Worm (Caenorhabditis elegans): ENCODE measurements around the gene srg-65.
A peak's percentile ranks its signal among the peaks of the same experiment; 100 is the strongest.

The srg-65 gene

DNA sequence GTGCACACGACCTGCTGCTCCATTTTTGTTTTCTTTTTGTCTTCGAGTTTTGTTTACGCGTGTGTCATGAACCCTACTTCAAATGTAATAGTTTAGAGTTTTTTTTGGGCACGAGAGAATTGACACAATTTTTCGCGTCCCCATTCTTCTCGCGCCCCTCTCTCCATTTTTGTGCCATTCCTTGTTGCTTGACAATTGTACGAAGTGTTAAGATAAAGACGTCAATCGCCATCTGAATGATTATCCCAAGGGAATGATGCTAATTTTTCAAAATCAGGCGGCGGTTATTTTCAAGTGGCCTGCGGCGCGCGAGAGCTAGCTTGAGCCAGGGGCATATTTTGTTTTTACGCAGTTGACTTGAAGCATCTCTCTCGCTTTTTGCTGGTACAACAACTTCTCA lies 42.4 kb downstream of the srg-65 start:
- TF ChIP-seq nfya-1 (tag; optimal IDR thresholded peaks at IDR 0.05; ENCODE audit: insufficient read depth) (peak; percentile 15), lin-39 (tag; optimal IDR thresholded peaks at IDR 0.05) (peak; percentile 46), skn-1 (tag; optimal IDR thresholded peaks at IDR 0.05) (no peak)

DNA sequence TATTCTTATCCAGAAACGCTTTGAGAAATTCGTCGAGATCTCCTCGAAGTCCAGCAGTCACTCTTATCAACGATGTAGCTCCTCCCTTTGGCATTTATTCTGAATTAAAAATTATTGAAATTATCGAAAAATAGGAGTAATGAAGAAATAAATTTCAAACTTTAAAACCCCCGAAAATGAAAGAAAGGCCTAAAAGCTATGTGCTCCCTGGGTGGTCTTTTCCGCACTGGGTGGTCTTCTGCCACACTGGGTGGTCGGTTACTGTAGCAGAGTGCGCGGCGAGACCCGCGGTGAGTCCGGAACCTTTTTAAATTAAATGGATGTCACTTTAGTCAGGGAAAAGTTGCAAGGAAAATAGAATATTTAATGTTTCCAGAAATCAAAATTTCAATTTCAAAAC lies 45.7 kb downstream of the srg-65 start, which contains the start of gene snpc-1.3:
snpc-1.3 (minus strand) TSS at position 101 of the 400 bp plus-strand sequence.
- no peak for TF ChIP-seq ZK546.5 (tag; optimal IDR thresholded peaks at IDR 0.05)
- TF ChIP-seq jun-1 (tag; optimal IDR thresholded peaks at IDR 0.05): no peak
- no peak for TF ChIP-seq egl-27 (tag; optimal IDR thresholded peaks at IDR 0.05)
- no peak for TF ChIP-seq eor-1 (tag; optimal IDR thresholded peaks at IDR 0.05)
- no peak for TF ChIP-seq pha-4 (tag; optimal IDR thresholded peaks at IDR 0.05)
- TF ChIP-seq elt-2 (tag; optimal IDR thresholded peaks at IDR 0.05): no peak
- TF ChIP-seq lin-15B (tag; optimal IDR thresholded peaks at IDR 0.05): no peak
- no peak for TF ChIP-seq ceh-82 (tag; optimal IDR thresholded peaks at IDR 0.05)
- TF ChIP-seq nhr-76 (tag; optimal IDR thresholded peaks at IDR 0.05): no peak
- no peak for TF ChIP-seq unc-39 (tag; optimal IDR thresholded peaks at IDR 0.05)
- TF ChIP-seq elt-3 (tag; optimal IDR thresholded peaks at IDR 0.05): no peak
- no peak for TF ChIP-seq daf-12 (tag; optimal IDR thresholded peaks at IDR 0.05)
- TF ChIP-seq nfya-1 (tag; optimal IDR thresholded peaks at IDR 0.05; ENCODE audit: insufficient read depth): no peak
- TF ChIP-seq ceh-28 (tag; optimal IDR thresholded peaks at IDR 0.05): no peak
- no peak for TF ChIP-seq skn-1 (tag; optimal IDR thresholded peaks at IDR 0.05)
- TF ChIP-seq hmg-11 (tag; optimal IDR thresholded peaks at IDR 0.05): no peak
- no peak for TF ChIP-seq pqm-1 (tag; optimal IDR thresholded peaks at IDR 0.05)
- no peak for TF ChIP-seq elt-1 (tag; optimal IDR thresholded peaks at IDR 0.05)
- TF ChIP-seq unc-62 (GFP tag; optimal IDR thresholded peaks at IDR 0.05): no peak

DNA sequence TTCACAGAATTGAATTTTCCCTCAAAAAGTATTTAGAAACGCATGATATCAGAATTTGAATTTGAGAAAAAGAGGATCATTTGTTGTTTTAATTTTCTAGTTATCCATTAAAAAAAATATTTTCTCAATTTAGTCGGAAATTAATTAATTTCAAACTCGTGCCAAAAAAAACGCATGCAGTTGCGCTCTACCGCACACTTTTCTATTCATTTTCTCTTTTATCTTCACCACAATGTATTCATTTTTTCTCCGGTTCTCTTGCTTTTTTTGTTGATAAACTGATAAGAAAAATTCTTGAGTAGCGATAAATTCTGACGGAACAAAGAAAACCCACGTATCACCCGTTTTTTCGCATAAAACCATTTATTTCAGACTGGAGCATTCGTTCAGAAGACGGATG lies 51.7 kb downstream of the srg-65 start, which contains the start of gene acl-6:
acl-6 (plus strand) TSS at position 367 of the 400 bp plus-strand sequence.
- TF ChIP-seq nhr-67 (tag; optimal IDR thresholded peaks at IDR 0.05): no peak
- no peak for TF ChIP-seq egl-5 (tag; optimal IDR thresholded peaks at IDR 0.05)
- peak; percentile 84 for TF ChIP-seq pha-4 (tag; optimal IDR thresholded peaks at IDR 0.05)
- TF ChIP-seq nfya-1 (tag; optimal IDR thresholded peaks at IDR 0.05; ENCODE audit: insufficient read depth): peak; percentile 28
- TF ChIP-seq nhr-23 (tag; optimal IDR thresholded peaks at IDR 0.05): peak; percentile 37
- TF ChIP-seq elt-2 (tag; optimal IDR thresholded peaks at IDR 0.05): peak; percentile 99
- TF ChIP-seq pqm-1 (tag; optimal IDR thresholded peaks at IDR 0.05): peak; percentile 99
- no peak for TF ChIP-seq unc-62 (GFP tag; optimal IDR thresholded peaks at IDR 0.05)
- no peak for TF ChIP-seq fkh-2 (tag; optimal IDR thresholded peaks at IDR 0.05)
- peak; percentile 61 for TF ChIP-seq lin-15B (tag; optimal IDR thresholded peaks at IDR 0.05)
- TF ChIP-seq elt-3 (tag; optimal IDR thresholded peaks at IDR 0.05): peak in 1 of 3 experiments; percentile 24
- no peak for TF ChIP-seq tbx-2 (tag; optimal IDR thresholded peaks at IDR 0.05)
- peak; percentile 48 for TF ChIP-seq jun-1 (tag; optimal IDR thresholded peaks at IDR 0.05)
- peak; percentile 64 for TF ChIP-seq skn-1 (tag; optimal IDR thresholded peaks at IDR 0.05)
- TF ChIP-seq snpc-4 (tag; optimal IDR thresholded peaks at IDR 0.05): peak; percentile 57
